Fruit fly (Drosophila melanogaster) whole organism, prepupa: ENCODE results near the gene Obp28a.

Experiments
- CG10631 ChIP-seq: fragments of 200-800 bp; sonication (Bioruptor generic); optimal IDR thresholded peaks from 2 replicates; lab custom pipeline; 2016; ENCODE audit warnings: missing biosample characterization, missing genetic modification characterization
- CG10669 ChIP-seq: fragments of 200-800 bp; sonication (Bioruptor generic); optimal IDR thresholded peaks from 3 replicates; lab custom pipeline; 2018; ENCODE audit warnings: missing biosample characterization, mild to moderate bottlenecking, missing genetic modification characterization, moderate library complexity
- CG11294 ChIP-seq: fragments of 200-800 bp; sonication (Bioruptor generic); IDR thresholded peaks from 2 replicates; pipeline ENCODE4 v1.3.6; 2022; ENCODE audit warnings: missing biosample characterization, missing genetic modification characterization
- CG11902 ChIP-seq: fragments of 200-800 bp; sonication (Bioruptor generic); optimal IDR thresholded peaks from 3 replicates; lab custom pipeline; 2016; ENCODE audit warnings: missing biosample characterization, missing genetic modification characterization
- CG15336 ChIP-seq: fragments of 200-800 bp; sonication (Bioruptor generic); IDR thresholded peaks from 2 replicates; pipeline ENCODE4 v1.3.6; 2022; ENCODE audit warnings: missing biosample characterization, missing genetic modification characterization
- CG1621 ChIP-seq: fragments of 200-800 bp; sonication (Bioruptor generic); optimal IDR thresholded peaks from 3 replicates; lab custom pipeline; 2018; ENCODE audit warnings: missing biosample characterization, mild to moderate bottlenecking, missing genetic modification characterization
- CG31627 ChIP-seq: fragments of 200-800 bp; sonication (Bioruptor generic); optimal IDR thresholded peaks from 3 replicates; lab custom pipeline; 2016; ENCODE audit warnings: missing biosample characterization, missing genetic modification characterization
- CG32006 ChIP-seq: fragments of 200-800 bp; sonication (Bioruptor generic); optimal IDR thresholded peaks from 3 replicates; lab custom pipeline; 2017; ENCODE audit warnings: missing biosample characterization, mild to moderate bottlenecking, missing genetic modification characterization
- CG34406 ChIP-seq: fragments of 200-800 bp; sonication (Bioruptor generic); optimal IDR thresholded peaks from 3 replicates; lab custom pipeline; 2016; ENCODE audit warnings: missing biosample characterization, missing genetic modification characterization
- CG3919 ChIP-seq: fragments of 200-800 bp; sonication (Bioruptor generic); optimal IDR thresholded peaks from 3 replicates; lab custom pipeline; 2016; ENCODE audit warnings: missing biosample characterization, missing genetic modification characterization
- CG4318 ChIP-seq: fragments of 200-800 bp; sonication (Bioruptor generic); optimal IDR thresholded peaks from 3 replicates; lab custom pipeline; 2017; ENCODE audit warnings: missing biosample characterization, mild to moderate bottlenecking, missing genetic modification characterization
- CG6163 ChIP-seq: fragments of 200-800 bp; sonication (Bioruptor generic); IDR thresholded peaks from 3 replicates; pipeline ENCODE4 v1.3.6; 2022; ENCODE audit warnings: missing biosample characterization, missing genetic modification characterization
- CG6276 ChIP-seq: fragments of 200-800 bp; sonication (Bioruptor generic); optimal IDR thresholded peaks from 2 replicates; lab custom pipeline; 2017; ENCODE audit warnings: missing biosample characterization, mild to moderate bottlenecking, missing genetic modification characterization
- CG6792 ChIP-seq: fragments of 200-800 bp; sonication (Bioruptor generic); optimal IDR thresholded peaks from 3 replicates; lab custom pipeline; 2016; ENCODE audit warnings: missing biosample characterization, missing genetic modification characterization
- CG6854 ChIP-seq: fragments of 200-800 bp; sonication (Bioruptor generic); optimal IDR thresholded peaks from 2 replicates; lab custom pipeline; 2017; ENCODE audit warnings: missing biosample characterization, mild to moderate bottlenecking, missing genetic modification characterization
- CG7368 ChIP-seq: fragments of 200-800 bp; sonication (Bioruptor generic); optimal IDR thresholded peaks from 3 replicates; lab custom pipeline; 2016; ENCODE audit warnings: missing biosample characterization, missing genetic modification characterization
- CG8119 ChIP-seq: fragments of 200-800 bp; sonication (Bioruptor generic); IDR thresholded peaks from 3 replicates; pipeline ENCODE4 v1.3.6; 2022; ENCODE audit warnings: missing biosample characterization, missing genetic modification characterization
- CG8319 ChIP-seq: fragments of 200-800 bp; sonication (Bioruptor generic); optimal IDR thresholded peaks from 3 replicates; lab custom pipeline; 2016; ENCODE audit warnings: missing biosample characterization, missing genetic modification characterization
- CG9139 ChIP-seq: fragments of 200-800 bp; sonication (Bioruptor generic); optimal IDR thresholded peaks from 3 replicates; lab custom pipeline; 2017; ENCODE audit warnings: missing biosample characterization, mild to moderate bottlenecking, missing genetic modification characterization
- Eip75B ChIP-seq: fragments of 200-800 bp; sonication (Bioruptor generic); optimal IDR thresholded peaks from 3 replicates; lab custom pipeline; 2016; ENCODE audit warnings: missing biosample characterization, missing genetic modification characterization
- Eip78C ChIP-seq: fragments of 200-800 bp; sonication (Bioruptor generic); peaks from one replicate; lab custom pipeline; 2016; ENCODE audit warnings: missing biosample characterization, missing genetic modification characterization
- Eip93F ChIP-seq: fragments of 200-800 bp; sonication (Bioruptor generic); optimal IDR thresholded peaks from 2 replicates; lab custom pipeline; 2016; ENCODE audit warnings: missing biosample characterization, mild to moderate bottlenecking, missing genetic modification characterization
- Ets21C ChIP-seq: fragments of 200-800 bp; sonication (Bioruptor generic); optimal IDR thresholded peaks from 3 replicates; lab custom pipeline; 2016; ENCODE audit warnings: missing biosample characterization, missing genetic modification characterization
- Ets96B ChIP-seq: fragments of 200-800 bp; optimal IDR thresholded peaks from 2 replicates; lab custom pipeline; 2019; ENCODE audit warnings: missing biosample characterization, mild to moderate bottlenecking, missing genetic modification characterization, moderate library complexity
- Gug ChIP-seq: fragments of 200-800 bp; sonication (Bioruptor generic); IDR thresholded peaks from 2 replicates; pipeline ENCODE4 v1.3.6; 2022; ENCODE audit warnings: missing biosample characterization, missing genetic modification characterization
- Hr38 ChIP-seq: sonication (Bioruptor generic); optimal IDR thresholded peaks from 2 replicates; lab custom pipeline; 2016; ENCODE audit warnings: missing biosample characterization, missing genetic modification characterization
- Hr39 ChIP-seq: fragments of 200-800 bp; sonication (Bioruptor generic); optimal IDR thresholded peaks from 2 replicates; lab custom pipeline; 2016; ENCODE audit warnings: missing biosample characterization, missing genetic modification characterization
- Met ChIP-seq: fragments of 200-800 bp; sonication (Bioruptor generic); optimal IDR thresholded peaks from 3 replicates; lab custom pipeline; 2016; ENCODE audit warnings: missing biosample characterization, missing genetic modification characterization
- OdsH ChIP-seq: fragments of 200-800 bp; sonication (Bioruptor generic); optimal IDR thresholded peaks from 3 replicates; lab custom pipeline; 2016; ENCODE audit warnings: missing biosample characterization, missing genetic modification characterization
- Smox ChIP-seq: fragments of 200-800 bp; sonication (Bioruptor generic); optimal IDR thresholded peaks from 3 replicates; lab custom pipeline; 2016; ENCODE audit warnings: missing biosample characterization, missing genetic modification characterization
- Sox102F ChIP-seq: fragments of 200-800 bp; sonication (Bioruptor generic); optimal IDR thresholded peaks from 2 replicates; lab custom pipeline; 2016; ENCODE audit warnings: missing biosample characterization, mild to moderate bottlenecking, missing genetic modification characterization
- achi ChIP-seq: fragments of 200-800 bp; sonication (Bioruptor generic); optimal IDR thresholded peaks from 3 replicates; lab custom pipeline; 2016; ENCODE audit warnings: missing biosample characterization, missing genetic modification characterization
- acj6 ChIP-seq: fragments of 200-800 bp; sonication (Bioruptor generic); optimal IDR thresholded peaks from 3 replicates; lab custom pipeline; 2016; ENCODE audit warnings: missing biosample characterization, missing genetic modification characterization
- cyc ChIP-seq: fragments of 200-800 bp; sonication (Bioruptor generic); optimal IDR thresholded peaks from 3 replicates; lab custom pipeline; 2016; ENCODE audit warnings: missing biosample characterization, missing genetic modification characterization
- dac ChIP-seq: fragments of 200-800 bp; sonication (Bioruptor generic); optimal IDR thresholded peaks from 2 replicates; lab custom pipeline; 2017; ENCODE audit warnings: missing biosample characterization, mild to moderate bottlenecking, missing genetic modification characterization
- dsx ChIP-seq: fragments of 200-800 bp; optimal IDR thresholded peaks from 3 replicates; lab custom pipeline; 2019; ENCODE audit warnings: missing biosample characterization, mild to moderate bottlenecking, missing genetic modification characterization, moderate library complexity; ENCODE audit not compliant: poor library complexity, severe bottlenecking
- esn ChIP-seq: fragments of 200-800 bp; sonication (Bioruptor generic); optimal IDR thresholded peaks from 2 replicates; lab custom pipeline; 2016; ENCODE audit warnings: missing biosample characterization, mild to moderate bottlenecking, missing genetic modification characterization, moderate library complexity
- fkh ChIP-seq: fragments of 200-800 bp; sonication (Bioruptor generic); optimal IDR thresholded peaks from 3 replicates; lab custom pipeline; 2017; ENCODE audit warnings: missing biosample characterization, mild to moderate bottlenecking, missing genetic modification characterization, moderate library complexity
- lz ChIP-seq: fragments of 200-800 bp; sonication (Bioruptor generic); optimal IDR thresholded peaks from 3 replicates; lab custom pipeline; 2016; ENCODE audit warnings: missing biosample characterization, missing genetic modification characterization
- net ChIP-seq: fragments of 200-800 bp; sonication (Bioruptor generic); optimal IDR thresholded peaks from 3 replicates; lab custom pipeline; 2016; ENCODE audit warnings: missing biosample characterization, missing genetic modification characterization
- topi ChIP-seq: fragments of 200-800 bp; sonication (Bioruptor generic); optimal IDR thresholded peaks from 3 replicates; lab custom pipeline; 2016; ENCODE audit warnings: missing biosample characterization, missing genetic modification characterization
- vri ChIP-seq: fragments of 200-800 bp; sonication (Bioruptor generic); optimal IDR thresholded peaks from 3 replicates; lab custom pipeline; 2016; ENCODE audit warnings: missing biosample characterization, mild to moderate bottlenecking, missing genetic modification characterization

Gene Obp28a

DNA sequence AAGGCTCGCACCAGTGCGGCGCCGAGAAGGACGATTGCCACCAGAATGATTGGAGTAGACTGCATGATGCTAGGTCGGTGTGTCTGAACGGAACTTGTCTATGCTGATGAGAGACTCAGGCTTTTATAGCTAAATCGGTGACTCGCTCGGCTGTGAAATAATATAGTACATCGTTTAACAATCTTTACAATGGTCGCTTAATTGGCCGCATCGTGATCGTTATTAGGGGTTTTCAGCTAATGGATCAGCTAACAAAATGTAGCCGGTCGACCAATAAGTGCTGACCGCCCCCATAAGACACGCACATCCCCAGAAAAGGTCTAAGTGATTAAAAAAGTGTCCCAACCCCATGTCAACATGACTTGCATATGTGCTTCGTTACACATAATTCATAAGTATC is at the start of gene Obp28a:
TSS of gene Obp28a (minus strand) at position 101 of the 400 bp plus-strand sequence.
- no peak for TF ChIP-seq Hr38 (GFP tag; lab: Kevin White, UChicago)

DNA sequence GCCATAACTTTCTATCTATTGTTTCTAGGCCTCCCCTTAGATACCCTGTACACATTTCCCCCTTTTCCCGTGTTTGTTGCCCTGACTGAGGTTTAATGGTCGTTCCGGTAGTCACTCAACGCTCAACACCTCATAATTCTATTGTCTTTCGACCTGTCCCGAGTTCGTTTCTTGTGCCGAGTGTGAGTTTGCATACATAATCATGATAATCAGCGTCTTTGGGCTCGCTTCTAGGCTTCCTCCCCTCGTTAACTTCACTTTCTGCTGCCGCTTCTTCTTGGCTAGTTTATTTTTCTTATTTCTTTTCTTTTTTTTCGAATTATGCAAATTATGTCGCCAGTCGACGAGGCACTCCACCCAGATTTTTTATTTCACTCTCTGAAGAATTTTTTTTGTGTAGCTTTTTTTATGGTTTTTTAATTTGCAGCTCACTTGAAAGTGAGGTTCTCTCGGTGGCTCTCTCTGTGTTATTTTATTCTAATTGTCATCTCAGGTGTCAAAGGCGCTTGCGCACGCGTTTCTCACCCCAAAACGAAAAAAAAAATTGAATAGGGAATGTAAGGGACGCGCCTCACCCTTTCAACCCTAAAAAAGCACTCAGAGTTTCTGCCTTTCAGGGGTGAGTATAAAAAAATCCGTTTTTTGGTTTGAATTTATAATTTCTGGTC is 48.6 kb upstream of the Obp28a start:
- TF ChIP-seq Gug (GFP tag; lab: Robert Waterston, UW) (no peak), achi (no peak), Smox (GFP tag; lab: Kevin White, UChicago) (no peak), vri (GFP tag; lab: Kevin White, UChicago) (no peak), CG11294 (no peak), CG4318 (no peak), Met (GFP tag; lab: Kevin White, UChicago) (no peak), CG7368 (GFP tag; lab: Kevin White, UChicago) (no peak), Eip75B (no peak), CG1621 (tag; lab: Kevin White, UChicago) (no peak), Eip93F (GFP tag; lab: Kevin White, UChicago) (no peak), CG9139 (GFP tag; lab: Kevin White, UChicago) (no peak), acj6 (GFP tag; lab: Kevin White, UChicago) (no peak)

- no peak for TF ChIP-seq Hr38 (GFP tag; lab: Kevin White, UChicago)
- TF ChIP-seq CG11902 (GFP tag; lab: Kevin White, UChicago), result no peak
- peak; percentile 4 for TF ChIP-seq CG34406 (GFP tag; lab: Kevin White, UChicago)
- peak; percentile 32 for TF ChIP-seq Sox102F (GFP tag; lab: Kevin White, UChicago)
- TF ChIP-seq CG31627, result peak; percentile 29
- TF ChIP-seq Eip78C (GFP tag; lab: Kevin White, UChicago), result peak; percentile 75
- TF ChIP-seq OdsH (GFP tag; lab: Kevin White, UChicago), result peak; percentile 19
- TF ChIP-seq CG32006 (GFP tag; lab: Kevin White, UChicago), result peak; percentile 26
- peak; percentile 24 for TF ChIP-seq Hr39 (GFP tag; lab: Kevin White, UChicago)
- TF ChIP-seq acj6 (GFP tag; lab: Kevin White, UChicago), result peak; percentile 38
- peak; percentile 18 for TF ChIP-seq Eip75B
- TF ChIP-seq cyc (GFP tag; lab: Kevin White, UChicago), result peak; percentile 20
- peak; percentile 38; the same call in 1 of the 2 replicates for TF ChIP-seq CG15336 (GFP tag; lab: Robert Waterston, UW)
- no peak for TF ChIP-seq Gug (GFP tag; lab: Robert Waterston, UW)
- peak; percentile 44 for TF ChIP-seq Met (GFP tag; lab: Kevin White, UChicago)
- no peak for TF ChIP-seq CG10669 (GFP tag; lab: Kevin White, UChicago)
- TF ChIP-seq net (GFP tag; lab: Kevin White, UChicago), result peak; percentile 27
- no peak for TF ChIP-seq CG8319
- TF ChIP-seq Ets96B (tag; lab: Kevin White, UChicago), result peak; percentile 20
- peak; percentile 30 for TF ChIP-seq CG10631
- TF ChIP-seq esn, result peak; percentile 39
- no peak for TF ChIP-seq fkh (GFP tag; lab: Kevin White, UChicago)
- no peak for TF ChIP-seq vri (GFP tag; lab: Kevin White, UChicago)
- TF ChIP-seq CG6792 (GFP tag; lab: Kevin White, UChicago), result peak; percentile 2
- peak; percentile 45 for TF ChIP-seq CG3919
- peak; percentile 66; the same call in 1 of the 3 replicates for TF ChIP-seq CG6163 (GFP tag; lab: Robert Waterston, UW)
- TF ChIP-seq CG6276 (GFP tag; lab: Kevin White, UChicago), result no peak
- no peak for TF ChIP-seq Ets21C (GFP tag; lab: Kevin White, UChicago)
- TF ChIP-seq CG6854, result no peak
- TF ChIP-seq CG8119 (GFP tag; lab: Robert Waterston, UW), result peak; percentile 41; the same call in 2 of the 3 replicates
- TF ChIP-seq dac (GFP tag; lab: Kevin White, UChicago), result no peak
- TF ChIP-seq lz (GFP tag; lab: Kevin White, UChicago), result peak; percentile 39
- TF ChIP-seq dsx, result peak; percentile 36
- peak; percentile 26 for TF ChIP-seq topi (GFP tag; lab: Kevin White, UChicago)
Observed at dm6 chr2L:7544267-7544670, 47.1 kb upstream of the Obp28a start.
